Worm (Caenorhabditis elegans) whole organism, L3 larva: ENCODE results near the gene glb-3.
A peak's percentile ranks its signal among the peaks of the same experiment; 100 is the strongest.

Experiments
- R02D3.7 ChIP-seq: fragments of 150-350 bp; optimal IDR thresholded peaks from 2 replicates; lab custom pipeline; 2014; ENCODE audit warnings: missing biosample characterization, missing genetic modification characterization
- ZK546.5 ChIP-seq: sonication (generic microtip); optimal IDR thresholded peaks from 2 replicates; lab custom pipeline; 2017; ENCODE audit warnings: missing biosample characterization, missing genetic modification characterization
- aly-2 ChIP-seq: fragments of 150-350 bp; optimal IDR thresholded peaks from 2 replicates; lab custom pipeline; 2014; ENCODE audit warnings: missing biosample characterization, missing genetic modification characterization
- ama-1 ChIP-seq: fragments of 150-350 bp; optimal IDR thresholded peaks from 2 replicates; lab custom pipeline; 2018
- ceh-16 ChIP-seq: sonication (generic microtip); optimal IDR thresholded peaks from 2 replicates; lab custom pipeline; 2017; ENCODE audit warnings: missing biosample characterization, missing genetic modification characterization
- ceh-28 ChIP-seq: fragments of 150-350 bp; optimal IDR thresholded peaks from 2 replicates; lab custom pipeline; 2014; ENCODE audit warnings: missing biosample characterization, missing genetic modification reagents, missing genetic modification characterization
- ceh-82 ChIP-seq: fragments of 150-350 bp; optimal IDR thresholded peaks from 2 replicates; lab custom pipeline; 2014; ENCODE audit warnings: missing biosample characterization, missing genetic modification characterization
- ceh-9 ChIP-seq: sonication (generic microtip); optimal IDR thresholded peaks from 2 replicates; lab custom pipeline; 2018; ENCODE audit warnings: missing biosample characterization, missing genetic modification characterization
- daf-12 ChIP-seq: fragments of 150-350 bp; optimal IDR thresholded peaks from 2 replicates; lab custom pipeline; 2014; ENCODE audit warnings: missing biosample characterization, missing genetic modification reagents, missing genetic modification characterization
- egl-27 ChIP-seq: sonication (generic microtip); optimal IDR thresholded peaks from 4 replicates; lab custom pipeline; 2017; ENCODE audit warnings: missing biosample characterization, missing genetic modification reagents, missing genetic modification characterization
- egl-5 ChIP-seq: fragments of 150-350 bp; optimal IDR thresholded peaks from 2 replicates; lab custom pipeline; 2017; ENCODE audit warnings: missing biosample characterization, missing genetic modification reagents, missing genetic modification characterization, inconsistent platforms
- elt-2 ChIP-seq: sonication (generic microtip); optimal IDR thresholded peaks from 2 replicates; lab custom pipeline; 2016; ENCODE audit warnings: missing genetic modification reagents, mild to moderate bottlenecking, missing genetic modification characterization, missing compliant biosample characterization
- eor-1 ChIP-seq, 2 experiments: fragments of 150-350 bp; optimal IDR thresholded peaks; 2 replicates each; lab custom pipeline; 2014 to 2018; ENCODE audit warnings: missing biosample characterization in 2 of 2, missing genetic modification characterization in 2 of 2
- fkh-10 ChIP-seq: sonication (generic microtip); optimal IDR thresholded peaks from 2 replicates; lab custom pipeline; 2017; ENCODE audit warnings: missing biosample characterization, missing genetic modification reagents, missing genetic modification characterization
- fkh-2 ChIP-seq: fragments of 150-350 bp; optimal IDR thresholded peaks from 2 replicates; lab custom pipeline; 2014; ENCODE audit warnings: missing biosample characterization, missing genetic modification reagents, missing genetic modification characterization
- hmg-11 ChIP-seq: sonication (generic microtip); optimal IDR thresholded peaks from 2 replicates; lab custom pipeline; 2016; ENCODE audit warnings: missing genetic modification characterization, missing compliant biosample characterization
- jun-1 ChIP-seq: fragments of 150-350 bp; optimal IDR thresholded peaks from 2 replicates; lab custom pipeline; 2014; ENCODE audit warnings: missing biosample characterization, missing genetic modification reagents, missing genetic modification characterization
- lin-15B ChIP-seq: fragments of 150-350 bp; optimal IDR thresholded peaks from 2 replicates; lab custom pipeline; 2014; ENCODE audit warnings: missing biosample characterization, missing genetic modification characterization
- lin-39 ChIP-seq: fragments of 150-350 bp; optimal IDR thresholded peaks from 2 replicates; lab custom pipeline; 2018; ENCODE audit warnings: missing biosample characterization, missing genetic modification reagents, missing genetic modification characterization
- lsy-12 ChIP-seq: sonication (generic microtip); optimal IDR thresholded peaks from 2 replicates; lab custom pipeline; 2016; ENCODE audit warnings: mild to moderate bottlenecking, missing genetic modification characterization, missing compliant biosample characterization
- mml-1 ChIP-seq: fragments of 150-350 bp; sonication (generic microtip); optimal IDR thresholded peaks from 3 replicates; lab custom pipeline; 2014; ENCODE audit warnings: missing biosample characterization, missing genetic modification characterization
- nfya-1 ChIP-seq: sonication (generic microtip); optimal IDR thresholded peaks from 2 replicates; lab custom pipeline; 2017; ENCODE audit warnings: missing genetic modification characterization, mild to moderate bottlenecking, missing compliant biosample characterization, antibody characterized with exemption, moderate library complexity; ENCODE audit not compliant: insufficient read depth
- nhr-11 ChIP-seq: fragments of 150-350 bp; optimal IDR thresholded peaks from 2 replicates; lab custom pipeline; 2014; ENCODE audit warnings: missing biosample characterization, missing genetic modification characterization
- nhr-23 ChIP-seq: fragments of 150-350 bp; optimal IDR thresholded peaks from 2 replicates; lab custom pipeline; 2014; ENCODE audit warnings: missing biosample characterization, missing genetic modification reagents, missing genetic modification characterization
- nhr-25 ChIP-seq: sonication (generic microtip); optimal IDR thresholded peaks from 2 replicates; lab custom pipeline; 2017; ENCODE audit warnings: missing biosample characterization, missing genetic modification characterization
- nhr-28 ChIP-seq: fragments of 150-350 bp; optimal IDR thresholded peaks from 2 replicates; lab custom pipeline; 2014; ENCODE audit warnings: missing biosample characterization, missing genetic modification characterization
- nhr-43 ChIP-seq: sonication (generic microtip); optimal IDR thresholded peaks from 2 replicates; lab custom pipeline; 2016; ENCODE audit warnings: mild to moderate bottlenecking, missing genetic modification characterization, missing compliant biosample characterization; ENCODE audit not compliant: poor library complexity, severe bottlenecking
- nhr-67 ChIP-seq: fragments of 150-350 bp; optimal IDR thresholded peaks from 2 replicates; lab custom pipeline; 2014; ENCODE audit warnings: missing biosample characterization, missing genetic modification characterization
- nhr-76 ChIP-seq: fragments of 150-350 bp; sonication (generic microtip); optimal IDR thresholded peaks from 5 replicates; lab custom pipeline; 2014; ENCODE audit warnings: missing biosample characterization, missing genetic modification characterization
- nhr-77 ChIP-seq: fragments of 150-350 bp; optimal IDR thresholded peaks from 2 replicates; lab custom pipeline; 2014; ENCODE audit warnings: missing biosample characterization, missing genetic modification characterization
- pha-4 ChIP-seq: fragments of 150-350 bp; optimal IDR thresholded peaks from 2 replicates; lab custom pipeline; 2014; ENCODE audit warnings: missing biosample characterization, missing genetic modification reagents, missing genetic modification characterization
- pqm-1 ChIP-seq: fragments of 150-350 bp; optimal IDR thresholded peaks from 2 replicates; lab custom pipeline; 2017; ENCODE audit warnings: missing biosample characterization, missing genetic modification characterization, inconsistent platforms
- sea-2 ChIP-seq: fragments of 150-350 bp; sonication (generic microtip); optimal IDR thresholded peaks from 4 replicates; lab custom pipeline; 2014; ENCODE audit warnings: missing biosample characterization, missing genetic modification reagents, missing genetic modification characterization
- skn-1 ChIP-seq: fragments of 150-350 bp; optimal IDR thresholded peaks from 2 replicates; lab custom pipeline; 2014; ENCODE audit warnings: missing biosample characterization, missing genetic modification characterization
- snpc-4 ChIP-seq: fragments of 150-350 bp; optimal IDR thresholded peaks from 2 replicates; lab custom pipeline; 2014; ENCODE audit warnings: missing biosample characterization, missing genetic modification characterization
- tbx-2 ChIP-seq: sonication (generic microtip); optimal IDR thresholded peaks from 2 replicates; lab custom pipeline; 2016; ENCODE audit warnings: mild to moderate bottlenecking, missing genetic modification characterization, missing compliant biosample characterization
- unc-39 ChIP-seq: sonication (generic microtip); optimal IDR thresholded peaks from 4 replicates; lab custom pipeline; 2017; ENCODE audit warnings: missing biosample characterization, missing genetic modification characterization
- unc-62 ChIP-seq: fragments of 150-350 bp; sonication (generic microtip); optimal IDR thresholded peaks from 4 replicates; lab custom pipeline; 2014; ENCODE audit warnings: missing biosample characterization, missing genetic modification reagents, missing genetic modification characterization
- zag-1 ChIP-seq: fragments of 150-350 bp; optimal IDR thresholded peaks from 2 replicates; lab custom pipeline; 2014; ENCODE audit warnings: missing biosample characterization, missing genetic modification characterization
- ztf-11 ChIP-seq: fragments of 150-350 bp; optimal IDR thresholded peaks from 2 replicates; lab custom pipeline; 2014; ENCODE audit warnings: missing biosample characterization, missing genetic modification characterization
- ztf-4 ChIP-seq: fragments of 150-350 bp; optimal IDR thresholded peaks from 2 replicates; lab custom pipeline; 2014; ENCODE audit warnings: missing biosample characterization, missing genetic modification characterization

Gene glb-3

DNA sequence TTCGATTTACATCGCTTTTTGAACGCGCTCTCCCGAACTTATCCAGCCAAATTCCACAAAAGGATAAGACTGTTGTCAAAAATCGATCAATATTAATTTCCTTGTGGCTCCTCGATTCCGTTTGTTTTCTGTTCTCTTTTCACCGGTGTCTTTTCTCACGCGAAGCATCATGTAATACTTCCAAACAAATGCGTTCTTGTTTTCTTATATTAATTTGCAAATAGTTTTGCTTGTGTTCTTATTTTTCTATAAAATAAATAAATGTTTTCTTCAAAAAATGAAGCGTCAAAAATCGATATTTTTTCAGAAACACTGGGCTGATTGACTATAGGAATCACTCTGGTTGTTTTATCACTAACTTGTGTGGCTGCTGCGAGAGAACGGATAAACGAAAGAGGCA is 20.8 kb upstream of the glb-3 start, which contains the start of gene math-33:
Gene math-33, plus strand, starts transcription at position 301 of the 400 bp plus-strand sequence.
- TF ChIP-seq tbx-2 (tag; lab: Kevin White, UChicago) (no peak), snpc-4 (tag; lab: Kevin White, UChicago) (no peak)

DNA sequence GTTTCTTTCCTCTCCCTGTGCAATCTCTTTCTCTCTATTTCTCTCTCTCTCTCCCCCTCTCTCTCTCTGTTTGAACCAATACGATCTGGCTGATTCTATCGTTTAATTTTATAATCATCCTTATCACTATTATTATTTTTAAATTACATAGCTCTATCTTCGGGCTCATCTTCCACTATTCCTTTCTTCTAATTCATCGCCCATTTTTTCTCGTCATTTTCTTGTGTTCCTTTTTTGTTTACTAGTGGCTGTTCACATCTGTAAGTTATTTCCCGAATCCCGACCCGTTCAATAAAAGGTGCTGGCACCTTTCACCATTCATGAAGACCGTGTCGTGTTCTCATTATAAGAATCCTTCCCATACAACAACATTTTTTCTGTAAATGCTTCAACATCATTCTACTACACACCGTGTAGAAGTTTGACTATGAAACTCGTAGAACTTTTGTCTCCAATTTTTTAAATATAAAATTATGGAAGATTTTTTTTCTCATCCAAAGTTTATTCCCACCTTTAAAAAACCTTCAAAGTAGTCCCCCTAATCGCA is 16.1 kb upstream of the glb-3 start:
- TF ChIP-seq tbx-2 (tag; lab: Kevin White, UChicago) (no peak), hmg-11 (tag; lab: Kevin White, UChicago) (no peak), nhr-76 (tag; lab: Kevin White, UChicago) (no peak), nfya-1 (tag; lab: Kevin White, UChicago) (no peak), ceh-82 (tag; lab: Kevin White, UChicago) (no peak), ama-1 (lab: Kevin White, UChicago) (peak; percentile 17), R02D3.7 (tag; lab: Kevin White, UChicago) (no peak), nhr-43 (tag; lab: Kevin White, UChicago) (peak; percentile 60), skn-1 (no peak), elt-2 (tag; lab: Kevin White, UChicago) (no peak), lin-15B (tag; lab: Kevin White, UChicago) (no peak), nhr-77 (tag; lab: Kevin White, UChicago) (no peak)

- TF ChIP-seq ama-1 (lab: Kevin White, UChicago) (peak; percentile 54), nhr-23 (tag; lab: Kevin White, UChicago) (no peak)
These were observed 15.1 kb upstream of the glb-3 start, which contains the start of gene scb-1 for ce11 chrV:11119294-11119755. TSS of gene scb-1 (minus strand) at chrV:11119705.

ce11 chrV:11121247-11121646 is 13.1 kb upstream of the glb-3 start:
- TF ChIP-seq egl-5 (tag; lab: Kevin White, UChicago) (peak; percentile 30), ZK546.5 (tag; lab: Kevin White, UChicago) (no peak), aly-2 (no peak), fkh-2 (no peak), nhr-11 (tag; lab: Kevin White, UChicago) (no peak), ztf-4 (no peak), ama-1 (lab: Kevin White, UChicago) (no peak), pha-4 (tag; lab: Kevin White, UChicago) (peak; percentile 69), lsy-12 (no peak), eor-1 (tag; optimal IDR thresholded peaks at IDR 0.05; lab: Kevin White, UChicago) (no peak), pqm-1 (tag; lab: Kevin White, UChicago) (no peak), fkh-10 (GFP tag; lab: Kevin White, UChicago) (no peak), lin-15B (tag; lab: Kevin White, UChicago) (peak; percentile 64), mml-1 (tag; lab: Kevin White, UChicago) (no peak), ceh-9 (tag; lab: Kevin White, UChicago) (no peak), lin-39 (peak; percentile 52), nhr-25 (tag; lab: Kevin White, UChicago) (no peak), zag-1 (no peak), unc-62 (GFP tag; lab: Kevin White, UChicago) (no peak), skn-1 (no peak), jun-1 (no peak), sea-2 (GFP tag; lab: Kevin White, UChicago) (no peak), nhr-67 (no peak), egl-27 (no peak), ceh-28 (tag; lab: Kevin White, UChicago) (no peak), nhr-28 (tag; lab: Kevin White, UChicago) (no peak), ztf-11 (tag; lab: Kevin White, UChicago) (no peak), ceh-82 (tag; lab: Kevin White, UChicago) (no peak), ceh-16 (no peak), nfya-1 (tag; lab: Kevin White, UChicago) (peak; percentile 57), nhr-23 (tag; lab: Kevin White, UChicago) (peak; percentile 36), snpc-4 (tag; lab: Kevin White, UChicago) (peak; percentile 30), elt-2 (tag; lab: Kevin White, UChicago) (no peak), nhr-77 (tag; lab: Kevin White, UChicago) (no peak), nhr-76 (tag; lab: Kevin White, UChicago) (no peak), hmg-11 (tag; lab: Kevin White, UChicago) (peak; percentile 39), daf-12 (tag; lab: Kevin White, UChicago) (no peak), nhr-43 (tag; lab: Kevin White, UChicago) (no peak), unc-39 (tag; lab: Kevin White, UChicago) (no peak)
